Worm (Caenorhabditis elegans): ENCODE measurements around the gene lelo-4.

DNA sequence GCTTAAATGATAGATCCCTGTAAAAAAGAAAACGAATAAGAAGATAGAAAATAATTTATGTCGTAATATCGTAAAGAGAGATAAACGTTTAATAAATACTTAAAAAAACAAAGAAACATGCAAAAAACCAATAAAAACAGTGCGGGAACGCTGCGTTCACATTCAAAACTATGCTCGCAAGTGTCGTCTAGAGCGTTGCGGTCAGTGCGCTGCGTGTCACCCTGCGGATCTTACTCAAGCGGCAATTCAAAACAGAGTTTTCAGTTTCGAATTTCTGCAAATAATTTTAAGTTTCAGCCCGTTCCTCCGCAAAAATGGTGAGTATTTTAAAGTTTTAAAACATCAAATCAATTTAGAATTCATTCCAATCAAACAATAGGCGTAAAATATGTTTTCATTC is at the start of gene lelo-4, which contains the start of gene tiar-1:
- no peak for TF ChIP-seq ztf-23 (GFP tag; IDR thresholded peaks at IDR 0.05)
- no peak for TF ChIP-seq ztf-29 (GFP tag; IDR thresholded peaks at IDR 0.05)

Measured in whole organism, midembryonic.